Worm (Caenorhabditis elegans) whole organism, L1 larva: ENCODE measurements around the gene Y37D8A.26.

Experiments used
- ceh-63 ChIP-seq: fragments of 200-800 bp; sonication (Bioruptor generic); optimal IDR thresholded peaks from 2 replicates; lab custom pipeline; 2018; ENCODE audit warnings: mild to moderate bottlenecking, missing genetic modification characterization, missing compliant biosample characterization
- lin-15B ChIP-seq: fragments of 150-350 bp; sonication (generic microtip); optimal IDR thresholded peaks from 3 replicates; lab custom pipeline; 2014; ENCODE audit warnings: missing biosample characterization, missing genetic modification characterization
- mep-1 ChIP-seq: fragments of 150-350 bp; optimal IDR thresholded peaks from 2 replicates; lab custom pipeline; 2014; ENCODE audit warnings: missing biosample characterization, missing genetic modification characterization
- nhr-28 ChIP-seq: fragments of 150-350 bp; optimal IDR thresholded peaks from 2 replicates; lab custom pipeline; 2014; ENCODE audit warnings: missing biosample characterization, missing genetic modification characterization
- zip-4 ChIP-seq: fragments of 200-800 bp; sonication (Bioruptor generic); optimal IDR thresholded peaks from 2 replicates; lab custom pipeline; 2018; ENCODE audit warnings: mild to moderate bottlenecking, missing genetic modification characterization, moderate library complexity, missing compliant biosample characterization
- ztf-4 ChIP-seq: fragments of 150-350 bp; optimal IDR thresholded peaks from 2 replicates; lab custom pipeline; 2014; ENCODE audit warnings: missing biosample characterization, missing genetic modification characterization

DNA sequence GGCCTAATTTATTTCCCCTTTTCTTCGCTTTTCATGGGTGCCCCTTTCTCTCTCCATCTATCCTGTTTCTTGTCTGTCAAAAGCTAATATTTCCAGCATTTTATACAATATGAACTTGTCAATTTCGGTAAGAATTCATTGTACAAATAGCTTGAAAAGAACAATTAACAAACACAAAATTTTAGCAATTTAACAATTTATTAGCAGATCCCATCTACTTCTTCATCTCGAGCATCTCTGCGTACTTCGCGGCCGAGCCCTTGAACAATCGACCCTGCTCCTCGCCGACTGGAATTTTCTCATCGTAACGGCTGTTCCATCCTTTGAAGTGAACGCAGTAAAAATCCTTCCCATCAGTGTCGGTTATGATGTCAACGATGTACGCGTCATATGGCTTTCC is 19.1 kb upstream of the Y37D8A.26 start:
- TF ChIP-seq zip-4 (GFP tag; lab: Kevin White, UChicago) (no peak), ceh-63 (GFP tag; lab: Kevin White, UChicago) (no peak), nhr-28 (tag; lab: Kevin White, UChicago) (no peak), mep-1 (tag; lab: Kevin White, UChicago) (no peak), ztf-4 (tag; lab: Kevin White, UChicago) (no peak), lin-15B (tag; lab: Kevin White, UChicago) (no peak)
